Worm (Caenorhabditis elegans) whole organism, L1 larva: ENCODE measurements around the gene gtf-2E1.

Experiments used
- C04F5.9 ChIP-seq: sonication (generic microtip); optimal IDR thresholded peaks from 2 replicates; lab custom pipeline; 2016; ENCODE audit warnings: missing genetic modification characterization, missing compliant biosample characterization
- F16B12.6 ChIP-seq: fragments of 150-350 bp; optimal IDR thresholded peaks from 2 replicates; lab custom pipeline; 2014; ENCODE audit warnings: missing biosample characterization, missing genetic modification characterization
- aha-1 ChIP-seq: fragments of 150-350 bp; optimal IDR thresholded peaks from 2 replicates; lab custom pipeline; 2014; ENCODE audit warnings: missing biosample characterization, missing genetic modification characterization
- alr-1 ChIP-seq: fragments of 200-800 bp; sonication (Bioruptor generic); optimal IDR thresholded peaks from 2 replicates; lab custom pipeline; 2018; ENCODE audit warnings: borderline replicate concordance, mild to moderate bottlenecking, missing genetic modification characterization, missing compliant biosample characterization
- blmp-1 ChIP-seq: fragments of 150-350 bp; optimal IDR thresholded peaks from 2 replicates; lab custom pipeline; 2014; ENCODE audit warnings: missing biosample characterization, missing genetic modification characterization
- ceh-63 ChIP-seq: fragments of 200-800 bp; sonication (Bioruptor generic); optimal IDR thresholded peaks from 2 replicates; lab custom pipeline; 2018; ENCODE audit warnings: mild to moderate bottlenecking, missing genetic modification characterization, missing compliant biosample characterization
- ceh-82 ChIP-seq, 3 experiments: fragments of 150-350 bp in 1 of 3; sonication (generic microtip) in 2 of 3; optimal IDR thresholded peaks; 2 replicates each; lab custom pipeline; 2014 to 2017; ENCODE audit warnings: missing biosample characterization in 3 of 3, missing genetic modification characterization in 3 of 3
- ceh-88 ChIP-seq: fragments of 200-800 bp; sonication (Bioruptor generic); IDR thresholded peaks from 2 replicates; pipeline ENCODE4 v1.3.6; 2022; ENCODE audit warnings: missing genetic modification characterization, missing compliant biosample characterization
- ceh-90 ChIP-seq: sonication (generic microtip); optimal IDR thresholded peaks from 2 replicates; lab custom pipeline; 2016; ENCODE audit warnings: missing genetic modification characterization, missing compliant biosample characterization
- ces-1 ChIP-seq: fragments of 150-350 bp; optimal IDR thresholded peaks from 2 replicates; lab custom pipeline; 2014; ENCODE audit warnings: missing biosample characterization, missing genetic modification reagents, missing genetic modification characterization
- dsc-1 ChIP-seq: sonication (generic microtip); optimal IDR thresholded peaks from 2 replicates; lab custom pipeline; 2016; ENCODE audit warnings: mild to moderate bottlenecking, missing genetic modification characterization, missing compliant biosample characterization
- efl-3 ChIP-seq: fragments of 200-800 bp; sonication (Bioruptor generic); optimal IDR thresholded peaks from 2 replicates; lab custom pipeline; 2018; ENCODE audit warnings: mild to moderate bottlenecking, missing genetic modification characterization, missing compliant biosample characterization
- egl-27 ChIP-seq, 2 experiments: fragments of 150-350 bp in 1 of 2; sonication (generic microtip); optimal IDR thresholded peaks; 3 replicates each; lab custom pipeline; 2017 to 2018; ENCODE audit warnings: missing biosample characterization in 2 of 2, missing genetic modification characterization in 2 of 2, missing genetic modification reagents in 2 of 2
- elt-3 ChIP-seq, 6 experiments: fragments of 150-350 bp in 1 of 6; sonication (generic microtip); optimal IDR thresholded peaks; 2 replicates each; lab custom pipeline; 2017 to 2018; ENCODE audit warnings: missing biosample characterization in 6 of 6, missing genetic modification characterization in 6 of 6, inconsistent platforms in 1 of 6
- ets-5 ChIP-seq: fragments of 200-800 bp; sonication (Bioruptor generic); IDR thresholded peaks from 2 replicates; pipeline ENCODE4 v1.3.6; 2022; ENCODE audit warnings: missing genetic modification characterization, missing compliant biosample characterization
- fkh-10 ChIP-seq: sonication (generic microtip); optimal IDR thresholded peaks from 2 replicates; lab custom pipeline; 2017; ENCODE audit warnings: missing biosample characterization, missing genetic modification reagents, missing genetic modification characterization
- fkh-8 ChIP-seq: sonication (generic microtip); optimal IDR thresholded peaks from 2 replicates; lab custom pipeline; 2016; ENCODE audit warnings: mild to moderate bottlenecking, missing genetic modification characterization, missing compliant biosample characterization
- fos-1 ChIP-seq: fragments of 150-350 bp; optimal IDR thresholded peaks from 2 replicates; lab custom pipeline; 2014; ENCODE audit warnings: missing biosample characterization, missing genetic modification characterization
- grh-1 ChIP-seq: fragments of 200-800 bp; sonication (Bioruptor generic); IDR thresholded peaks from 2 replicates; pipeline ENCODE4 v1.3.6; 2022; ENCODE audit warnings: missing genetic modification reagents, missing genetic modification characterization, missing compliant biosample characterization
- hlh-4 ChIP-seq: sonication (generic microtip); optimal IDR thresholded peaks from 2 replicates; lab custom pipeline; 2016; ENCODE audit warnings: mild to moderate bottlenecking, missing genetic modification characterization, missing compliant biosample characterization
- hpl-2 ChIP-seq: fragments of 150-350 bp; optimal IDR thresholded peaks from 2 replicates; lab custom pipeline; 2014; ENCODE audit warnings: missing biosample characterization, missing genetic modification reagents, missing genetic modification characterization
- irx-1 ChIP-seq: sonication (generic microtip); optimal IDR thresholded peaks from 2 replicates; lab custom pipeline; 2016; ENCODE audit warnings: missing genetic modification characterization, missing compliant biosample characterization
- jun-1 ChIP-seq: fragments of 150-350 bp; optimal IDR thresholded peaks from 2 replicates; lab custom pipeline; 2014; ENCODE audit warnings: missing biosample characterization, missing genetic modification reagents, missing genetic modification characterization
- lin-13 ChIP-seq: fragments of 150-350 bp; optimal IDR thresholded peaks from 2 replicates; lab custom pipeline; 2014; ENCODE audit warnings: missing biosample characterization, missing genetic modification reagents, missing genetic modification characterization
- lin-15B ChIP-seq: fragments of 150-350 bp; sonication (generic microtip); optimal IDR thresholded peaks from 3 replicates; lab custom pipeline; 2014; ENCODE audit warnings: missing biosample characterization, missing genetic modification characterization
- lir-3 ChIP-seq: sonication (generic microtip); optimal IDR thresholded peaks from 2 replicates; lab custom pipeline; 2016; ENCODE audit warnings: mild to moderate bottlenecking, missing genetic modification characterization, moderate library complexity, missing compliant biosample characterization; ENCODE audit not compliant: poor library complexity
- lsy-2 ChIP-seq, 2 experiments: fragments of 150-350 bp; optimal IDR thresholded peaks; 2 replicates each; lab custom pipeline; 2014; ENCODE audit warnings: missing biosample characterization in 2 of 2, missing genetic modification characterization in 2 of 2
- mdl-1 ChIP-seq, 2 experiments: fragments of 150-350 bp; optimal IDR thresholded peaks; 2 replicates each; lab custom pipeline; 2014 to 2017; ENCODE audit warnings: missing biosample characterization in 2 of 2, missing genetic modification characterization in 2 of 2, inconsistent platforms in 1 of 2
- nhr-12 ChIP-seq: sonication (generic microtip); optimal IDR thresholded peaks from 2 replicates; lab custom pipeline; 2017; ENCODE audit warnings: missing biosample characterization, missing genetic modification characterization
- nhr-20 ChIP-seq: sonication (generic microtip); optimal IDR thresholded peaks from 2 replicates; lab custom pipeline; 2016; ENCODE audit warnings: mild to moderate bottlenecking, missing genetic modification characterization, missing compliant biosample characterization
- nhr-237 ChIP-seq: fragments of 150-350 bp; optimal IDR thresholded peaks from 2 replicates; lab custom pipeline; 2014; ENCODE audit warnings: missing biosample characterization, missing genetic modification characterization
- nhr-47 ChIP-seq: sonication (generic microtip); optimal IDR thresholded peaks from 2 replicates; lab custom pipeline; 2016; ENCODE audit warnings: mild to moderate bottlenecking, missing genetic modification characterization, moderate library complexity, missing compliant biosample characterization
- nhr-71 ChIP-seq: sonication (generic microtip); optimal IDR thresholded peaks from 2 replicates; lab custom pipeline; 2016; ENCODE audit warnings: mild to moderate bottlenecking, missing genetic modification characterization, moderate library complexity, missing compliant biosample characterization
- nhr-76 ChIP-seq: sonication (generic microtip); optimal IDR thresholded peaks from 2 replicates; lab custom pipeline; 2017; ENCODE audit warnings: missing biosample characterization, missing genetic modification characterization
- nhr-84 ChIP-seq: sonication (generic microtip); optimal IDR thresholded peaks from 2 replicates; lab custom pipeline; 2017; ENCODE audit warnings: missing biosample characterization, missing genetic modification characterization
- nhr-90 ChIP-seq: sonication (generic microtip); optimal IDR thresholded peaks from 2 replicates; lab custom pipeline; 2016; ENCODE audit warnings: mild to moderate bottlenecking, missing genetic modification characterization, missing compliant biosample characterization; ENCODE audit not compliant: poor library complexity
- pqm-1 ChIP-seq: sonication (generic microtip); optimal IDR thresholded peaks from 3 replicates; lab custom pipeline; 2017; ENCODE audit warnings: missing biosample characterization, missing genetic modification characterization
- skn-1 ChIP-seq: fragments of 150-350 bp; optimal IDR thresholded peaks from 2 replicates; lab custom pipeline; 2014; ENCODE audit warnings: missing biosample characterization, missing genetic modification characterization
- unc-130 ChIP-seq: fragments of 150-350 bp; optimal IDR thresholded peaks from 2 replicates; lab custom pipeline; 2017; ENCODE audit warnings: missing biosample characterization, missing genetic modification characterization, inconsistent platforms
- unc-98 ChIP-seq: fragments of 200-800 bp; sonication (Bioruptor generic); IDR thresholded peaks from 2 replicates; pipeline ENCODE4 v1.3.6; 2022; ENCODE audit warnings: missing genetic modification characterization, missing compliant biosample characterization
- vab-15 ChIP-seq: sonication (generic microtip); optimal IDR thresholded peaks from 2 replicates; lab custom pipeline; 2017; ENCODE audit warnings: missing genotype, mild to moderate bottlenecking, missing genetic modification characterization, missing compliant biosample characterization
- xbp-1 ChIP-seq: sonication (generic microtip); optimal IDR thresholded peaks from 2 replicates; lab custom pipeline; 2016; ENCODE audit warnings: missing genetic modification characterization, missing compliant biosample characterization
- zag-1 ChIP-seq: fragments of 150-350 bp; optimal IDR thresholded peaks from 2 replicates; lab custom pipeline; 2014; ENCODE audit warnings: missing biosample characterization, missing genetic modification characterization
- zip-4 ChIP-seq: fragments of 200-800 bp; sonication (Bioruptor generic); optimal IDR thresholded peaks from 2 replicates; lab custom pipeline; 2018; ENCODE audit warnings: mild to moderate bottlenecking, missing genetic modification characterization, moderate library complexity, missing compliant biosample characterization
- ztf-4 ChIP-seq: fragments of 150-350 bp; optimal IDR thresholded peaks from 2 replicates; lab custom pipeline; 2014; ENCODE audit warnings: missing biosample characterization, missing genetic modification characterization

gtf-2E1 gene

ce11 chrIV:17249691-17250181 lies 5.4 kb upstream of the gtf-2E1 start, which contains the start of gene eelo-2 (continued):
- TF ChIP-seq irx-1 (tag; lab: Kevin White, UChicago) (peak; percentile 98), fkh-10 (GFP tag; lab: Kevin White, UChicago) (peak; percentile 99), zip-4 (GFP tag; lab: Kevin White, UChicago) (peak; percentile 94), lin-13 (peak; percentile 99), skn-1 (tag; lab: Kevin White, UChicago) (peak; percentile 98), nhr-90 (tag; lab: Kevin White, UChicago) (peak; percentile 99), fkh-8 (tag; lab: Kevin White, UChicago) (peak; percentile 99), grh-1 (GFP tag; lab: Robert Waterston, UW) (peak; percentile 98), ceh-90 (tag; lab: Kevin White, UChicago) (peak; percentile 68), dsc-1 (tag; lab: Kevin White, UChicago) (peak; percentile 99), blmp-1 (peak; percentile 84), mdl-1 (tag; optimal IDR thresholded peaks at IDR 0.05; lab: Kevin White, UChicago) (peak; percentile 38 to 95), ceh-82 (tag; optimal IDR thresholded peaks at IDR 0.05; lab: Kevin White, UChicago) (peak; percentile 99 to 100 (median 100)), ceh-88 (GFP tag; lab: Robert Waterston, UW) (peak; percentile 95), hlh-4 (tag; lab: Kevin White, UChicago) (no peak), egl-27 (tag; optimal IDR thresholded peaks at IDR 0.05; lab: Kevin White, UChicago) (peak; percentile 48 to 88), F16B12.6 (tag; lab: Kevin White, UChicago) (peak; percentile 79), jun-1 (tag; lab: Kevin White, UChicago) (peak; percentile 98), nhr-84 (tag; lab: Kevin White, UChicago) (no peak), ztf-4 (tag; lab: Kevin White, UChicago) (peak; percentile 97), elt-3 (tag; optimal IDR thresholded peaks at IDR 0.05; lab: Kevin White, UChicago) (peak; percentile 60 to 97 (median 88)), alr-1 (tag; lab: Kevin White, UChicago) (no peak), lin-15B (tag; lab: Kevin White, UChicago) (peak; percentile 99), vab-15 (peak; percentile 88), ces-1 (peak; percentile 17), lir-3 (tag; lab: Kevin White, UChicago) (peak; percentile 94), unc-98 (GFP tag; lab: Robert Waterston, UW) (peak; percentile 83), ets-5 (GFP tag; lab: Robert Waterston, UW) (no peak), xbp-1 (tag; lab: Kevin White, UChicago) (peak; percentile 98), nhr-47 (peak; percentile 99), C04F5.9 (peak; percentile 92), fos-1 (tag; lab: Kevin White, UChicago) (peak; percentile 96), lsy-2 (tag; optimal IDR thresholded peaks at IDR 0.05; lab: Kevin White, UChicago) (peak; percentile 97), ceh-63 (GFP tag; lab: Kevin White, UChicago) (no peak), nhr-76 (tag; lab: Kevin White, UChicago) (peak; percentile 80), zag-1 (tag; lab: Kevin White, UChicago) (peak; percentile 90), unc-130 (tag; lab: Kevin White, UChicago) (peak; percentile 99), nhr-12 (tag; lab: Kevin White, UChicago) (peak; percentile 73), nhr-237 (peak; percentile 97), efl-3 (GFP tag; lab: Kevin White, UChicago) (peak; percentile 91), pqm-1 (tag; lab: Kevin White, UChicago) (peak; percentile 92), hpl-2 (GFP tag; lab: Kevin White, UChicago) (peak; percentile 92), aha-1 (tag; lab: Kevin White, UChicago) (peak; percentile 97), nhr-71 (tag; lab: Kevin White, UChicago) (peak; percentile 99), nhr-20 (tag; lab: Kevin White, UChicago) (peak; percentile 99)
- TF ChIP-seq, all 84 proteins: peak for 74
